Fruit fly (Drosophila melanogaster) S2 (cell line): ENCODE results near the gene PIG-C.

Experiments
- CG8478 ChIP-seq: fragments of >200 bp; optimal IDR thresholded peaks from 2 replicates; lab custom pipeline; 2018
- CTCF ChIP-seq, 2 experiments: fragments of >200 bp; optimal IDR thresholded peaks; 2 replicates each; lab custom pipeline; 2018

DNA sequence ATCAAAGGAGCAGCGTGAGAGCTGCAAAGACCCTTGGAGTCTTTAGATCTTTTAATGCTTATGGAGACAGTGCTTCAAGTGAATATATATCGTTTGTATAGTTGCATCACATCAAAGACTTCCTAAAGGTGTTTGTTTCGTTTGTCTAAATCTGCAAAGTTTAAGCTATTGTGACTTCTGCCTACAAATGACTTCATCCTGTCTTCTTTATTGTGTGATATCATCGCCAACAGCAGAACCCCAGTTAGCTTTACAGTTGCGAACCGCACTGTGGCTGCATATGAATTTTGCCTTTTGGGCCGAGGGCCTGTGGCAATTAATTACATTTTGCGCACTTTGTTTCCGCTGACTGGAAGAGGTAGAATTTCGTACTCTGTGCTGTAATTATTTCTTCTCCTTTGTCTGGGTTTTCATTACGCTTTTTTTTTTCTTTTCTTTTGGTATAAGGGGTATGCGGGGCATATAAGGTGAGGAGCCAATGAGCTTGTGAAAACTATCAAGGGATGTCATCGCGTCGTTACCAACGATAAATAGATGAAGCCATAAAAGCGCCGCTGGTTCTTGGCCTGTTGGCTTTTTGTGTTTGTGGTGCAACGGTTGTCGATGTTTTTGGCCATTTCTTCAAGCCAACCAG, 23.4 kb upstream of the PIG-C start:
- no peak for TF ChIP-seq CTCF (optimal IDR thresholded peaks at IDR 0.05; lab: Kevin White, UChicago)
- TF ChIP-seq CG8478 (lab: Kevin White, UChicago), result no peak
